Worm (Caenorhabditis elegans) whole organism, late embryonic: Measurements from ENCODE around the gene bre-1.

ENCODE experiments used
- ceh-18 ChIP-seq: sonication (generic microtip); optimal IDR thresholded peaks from 2 replicates; lab custom pipeline; 2016; ENCODE audit warnings: missing genetic modification characterization, missing compliant biosample characterization
- ceh-22 ChIP-seq: sonication (generic microtip); optimal IDR thresholded peaks from 2 replicates; lab custom pipeline; 2017; ENCODE audit warnings: missing biosample characterization, missing genetic modification characterization
- ceh-45 ChIP-seq: fragments of 200-800 bp; sonication (Bioruptor generic); IDR thresholded peaks from 2 replicates; pipeline ENCODE4 v1.3.6; 2022; ENCODE audit warnings: missing genetic modification reagents, missing genetic modification characterization, missing compliant biosample characterization
- elt-2 ChIP-seq: sonication (generic microtip); optimal IDR thresholded peaks from 2 replicates; lab custom pipeline; 2016; ENCODE audit warnings: missing genetic modification reagents, missing genetic modification characterization, missing compliant biosample characterization
- fkh-10 ChIP-seq: fragments of 150-350 bp; optimal IDR thresholded peaks from 2 replicates; lab custom pipeline; 2014; ENCODE audit warnings: missing biosample characterization, missing genetic modification reagents, missing genetic modification characterization
- rnt-1 ChIP-seq: sonication (generic microtip); optimal IDR thresholded peaks from 2 replicates; lab custom pipeline; 2016; ENCODE audit warnings: missing genetic modification characterization, missing compliant biosample characterization
- unc-3 ChIP-seq, 2 experiments: fragments of 200-800 bp in 1 of 2; sonication (Bioruptor generic) in 1 of 2; sonication (generic microtip) in 1 of 2; conservative IDR thresholded peaks in 1 of 2; optimal IDR thresholded peaks in 1 of 2; 2 replicates each; pipeline versions ENCODE4 v1.3.6 to Lab custom; 2016 to 2022; ENCODE audit warnings: missing compliant biosample characterization in 2 of 2, missing genetic modification characterization in 2 of 2, missing genetic modification reagents in 1 of 2
- unc-86 ChIP-seq: sonication (generic microtip); optimal IDR thresholded peaks from 2 replicates; lab custom pipeline; 2016; ENCODE audit warnings: missing genetic modification characterization, missing compliant biosample characterization

ce11 chrIV:9037063-9037462 is 50.0 kb downstream of the bre-1 start, which contains the start of gene C53D6.7:
- TF ChIP-seq elt-2 (tag; lab: Kevin White, UChicago): no peak
- TF ChIP-seq ceh-18 (tag; lab: Kevin White, UChicago): no peak
- TF ChIP-seq fkh-10 (GFP tag; lab: Kevin White, UChicago): no peak
- no peak for TF ChIP-seq unc-3 (GFP tag; conservative IDR thresholded peaks at IDR 0.05; lab: Robert Waterston, UW)
- no peak for TF ChIP-seq unc-3 (tag; optimal IDR thresholded peaks at IDR 0.05; lab: Kevin White, UChicago)
- TF ChIP-seq ceh-45: no peak
- no peak for TF ChIP-seq unc-86 (tag; lab: Kevin White, UChicago)
- TF ChIP-seq ceh-22: no peak
- no peak for TF ChIP-seq rnt-1 (tag; lab: Kevin White, UChicago)
